Fruit fly (Drosophila melanogaster) whole organism, pupa: ENCODE results near the gene Cep135.

Experiments used
- CG10348 ChIP-seq: fragments of 200-800 bp; sonication (Bioruptor generic); IDR thresholded peaks from 2 replicates; pipeline ENCODE4 v1.3.6; 2022; ENCODE audit warnings: missing biosample characterization, missing genetic modification characterization
- CG12605 ChIP-seq: fragments of 200-800 bp; sonication (Bioruptor generic); IDR thresholded peaks from 2 replicates; pipeline ENCODE4 v1.3.6; 2022; ENCODE audit warnings: missing biosample characterization, missing genetic modification characterization
- CG13204 ChIP-seq: fragments of 200-800 bp; sonication (Bioruptor generic); optimal IDR thresholded peaks from 2 replicates; lab custom pipeline; 2018; ENCODE audit warnings: missing biosample characterization, mild to moderate bottlenecking, missing genetic modification characterization, moderate library complexity
- CG14655 ChIP-seq: fragments of 200-800 bp; sonication (Bioruptor generic); optimal IDR thresholded peaks from 3 replicates; lab custom pipeline; 2017; ENCODE audit warnings: mild to moderate bottlenecking, missing biosample characterization, missing genetic modification reagents, missing genetic modification characterization
- CG15710 ChIP-seq: fragments of 200-800 bp; sonication (Bioruptor generic); optimal IDR thresholded peaks from 2 replicates; lab custom pipeline; 2018; ENCODE audit warnings: missing biosample characterization, mild to moderate bottlenecking, missing genetic modification characterization, moderate library complexity
- CG17806 ChIP-seq: fragments of 200-800 bp; sonication (Bioruptor generic); optimal IDR thresholded peaks from 2 replicates; lab custom pipeline; 2018; ENCODE audit warnings: missing biosample characterization, mild to moderate bottlenecking, missing genetic modification characterization, moderate library complexity
- CG32121 ChIP-seq: fragments of 200-800 bp; sonication (Bioruptor generic); IDR thresholded peaks from 2 replicates; pipeline ENCODE4 v1.3.6; 2022; ENCODE audit warnings: missing biosample characterization, missing genetic modification characterization
- CG34367 ChIP-seq: fragments of 200-800 bp; sonication (Bioruptor generic); optimal IDR thresholded peaks from 2 replicates; lab custom pipeline; 2018; ENCODE audit warnings: missing biosample characterization, mild to moderate bottlenecking, missing genetic modification characterization
- CG4496 ChIP-seq: fragments of 200-800 bp; sonication (Bioruptor generic); IDR thresholded peaks from 3 replicates; pipeline ENCODE4 v1.3.6; 2022; ENCODE audit warnings: missing biosample characterization, missing genetic modification characterization
- CG8159 ChIP-seq: fragments of 200-800 bp; sonication (Bioruptor generic); optimal IDR thresholded peaks from 3 replicates; lab custom pipeline; 2018; ENCODE audit warnings: missing biosample characterization, mild to moderate bottlenecking, missing genetic modification characterization, moderate library complexity
- CG8301 ChIP-seq: fragments of 200-800 bp; sonication (Bioruptor generic); optimal IDR thresholded peaks from 2 replicates; lab custom pipeline; 2018; ENCODE audit warnings: missing biosample characterization, mild to moderate bottlenecking, missing genetic modification characterization
- CG9948 ChIP-seq: fragments of 200-800 bp; sonication (Bioruptor generic); optimal IDR thresholded peaks from 2 replicates; lab custom pipeline; 2018; ENCODE audit warnings: missing biosample characterization, mild to moderate bottlenecking, missing genetic modification characterization, moderate library complexity
- D1 ChIP-seq: fragments of 200-800 bp; sonication (Bioruptor generic); optimal IDR thresholded peaks from 2 replicates; lab custom pipeline; 2018; ENCODE audit warnings: missing biosample characterization, mild to moderate bottlenecking, missing genetic modification characterization, moderate library complexity
- EcR ChIP-seq: fragments of 200-800 bp; sonication (Bioruptor generic); optimal IDR thresholded peaks from 3 replicates; lab custom pipeline; 2019; ENCODE audit warnings: missing biosample characterization, missing genetic modification characterization, mild to moderate bottlenecking, moderate library complexity, missing genetic modification reagents
- Ets98B ChIP-seq: fragments of 200-800 bp; sonication (Bioruptor generic); IDR thresholded peaks from 2 replicates; pipeline ENCODE4 v1.3.6; 2022; ENCODE audit warnings: missing biosample characterization, missing genetic modification characterization
- Pif1A ChIP-seq: fragments of 200-800 bp; sonication (Bioruptor generic); optimal IDR thresholded peaks from 3 replicates; lab custom pipeline; 2016; ENCODE audit warnings: missing biosample characterization, missing genetic modification characterization
- Pif1B ChIP-seq: fragments of 200-800 bp; sonication (Bioruptor generic); optimal IDR thresholded peaks from 3 replicates; lab custom pipeline; 2016; ENCODE audit warnings: missing biosample characterization, missing genetic modification characterization
- Snoo ChIP-seq: fragments of 200-800 bp; sonication (Bioruptor generic); optimal IDR thresholded peaks from 3 replicates; lab custom pipeline; 2017; ENCODE audit warnings: missing biosample characterization, mild to moderate bottlenecking, missing genetic modification characterization, inconsistent platforms
- fd96Ca ChIP-seq: fragments of 200-800 bp; sonication (Bioruptor generic); IDR thresholded peaks from 3 replicates; pipeline ENCODE4 v1.3.6; 2022; ENCODE audit warnings: missing biosample characterization, missing genetic modification characterization
- gl ChIP-seq: fragments of 200-800 bp; sonication (Bioruptor generic); optimal IDR thresholded peaks from 2 replicates; lab custom pipeline; 2018; ENCODE audit warnings: missing biosample characterization, mild to moderate bottlenecking, missing genetic modification characterization
- rn ChIP-seq: fragments of 200-800 bp; sonication (Bioruptor generic); IDR thresholded peaks from 2 replicates; pipeline ENCODE4 v1.3.6; 2022; ENCODE audit warnings: missing biosample characterization, missing genetic modification characterization

Cep135 gene

dm6 chr3L:15088285-15088684 is 28.3 kb upstream of the Cep135 start:
- no peak for TF ChIP-seq D1 (tag; lab: Kevin White, UChicago)

DNA sequence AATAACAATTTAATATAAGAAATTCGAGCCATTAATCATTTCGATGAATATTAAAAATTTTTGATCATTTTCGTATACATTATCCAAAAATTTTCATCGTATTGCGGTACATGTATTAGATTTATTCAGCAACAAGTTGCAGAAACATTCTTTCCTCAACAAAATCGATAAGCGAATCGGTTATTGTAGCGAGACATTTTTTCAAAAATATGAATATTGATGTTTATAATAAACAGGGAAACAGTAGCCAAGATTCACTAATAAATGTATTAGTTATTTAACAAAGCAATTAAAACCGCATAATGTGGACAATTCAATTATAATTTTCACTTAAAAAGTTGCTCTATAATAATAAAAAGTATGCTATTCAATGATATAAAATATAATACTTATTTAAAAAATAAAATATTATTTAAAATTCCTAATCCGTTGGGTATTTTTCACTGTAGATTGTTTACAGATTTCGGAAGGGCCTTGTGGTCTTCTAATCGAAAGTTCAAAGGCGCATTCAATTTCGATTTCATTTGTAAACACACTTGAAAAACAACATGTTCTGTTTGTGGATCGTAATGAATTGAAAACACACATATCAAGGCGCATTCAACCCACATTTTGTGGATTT is 27.3 kb upstream of the Cep135 start:
- TF ChIP-seq Pif1A (GFP tag; lab: Kevin White, UChicago) (no peak), CG9948 (tag; lab: Kevin White, UChicago) (no peak)

- TF ChIP-seq Pif1B (GFP tag; lab: Kevin White, UChicago) (no peak), CG8301 (no peak), fd96Ca (no peak)
Observed at dm6 chr3L:15089887-15090679, 26.5 kb upstream of the Cep135 start.

DNA sequence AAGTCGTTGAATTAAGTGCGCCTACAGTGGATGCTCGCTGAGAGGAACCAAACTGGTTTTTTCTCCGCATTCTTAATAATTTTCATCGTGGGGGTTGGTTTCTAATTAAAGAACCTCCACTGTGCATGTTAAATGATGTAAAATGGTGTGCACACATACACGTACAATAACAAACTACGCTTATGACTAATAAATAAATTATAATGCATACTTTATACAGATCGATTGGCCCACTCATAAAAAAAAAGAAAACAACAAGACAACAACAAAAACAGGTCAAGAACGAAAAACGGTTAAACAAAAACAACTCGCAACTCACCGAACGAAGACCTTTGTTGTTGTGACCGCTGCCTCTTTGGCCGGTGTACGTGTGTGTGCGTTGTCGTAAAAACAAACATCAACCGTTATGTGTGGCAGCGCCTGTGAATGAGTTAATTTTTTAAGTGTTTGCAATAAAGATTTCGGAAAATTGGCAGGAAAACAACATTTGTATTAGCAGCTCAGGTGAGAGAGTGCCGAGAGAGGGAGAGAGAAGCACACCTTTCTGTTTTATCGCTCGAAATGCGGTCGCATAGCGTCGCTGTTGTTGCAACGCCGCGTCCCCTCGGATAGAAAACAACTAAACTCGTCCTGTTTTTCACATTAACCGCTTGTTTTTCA is 22.5 kb upstream of the Cep135 start:
- no peak for TF ChIP-seq Pif1B (GFP tag; lab: Kevin White, UChicago)
- TF ChIP-seq CG8301, result no peak
- no peak for TF ChIP-seq CG15710 (tag; lab: Kevin White, UChicago)
- 0 out of 3 replicates have a peak, but pooled peaks have one; percentile 49 for TF ChIP-seq CG4496 (GFP tag; lab: Robert Waterston, UW)
- no peak for TF ChIP-seq CG14655 (GFP tag; lab: Kevin White, UChicago)
- TF ChIP-seq CG8159 (tag; lab: Kevin White, UChicago), result peak; percentile 5
- no peak for TF ChIP-seq CG12605
- peak; percentile 19 for TF ChIP-seq Pif1A (GFP tag; lab: Kevin White, UChicago)
- no peak for TF ChIP-seq CG9948 (tag; lab: Kevin White, UChicago)
- no peak; the same call in 1 of the 2 replicates for TF ChIP-seq Ets98B (GFP tag; lab: Robert Waterston, UW)
- no peak for TF ChIP-seq gl
- TF ChIP-seq CG10348 (GFP tag; lab: Robert Waterston, UW), result no peak
- TF ChIP-seq fd96Ca, result no peak
- no peak for TF ChIP-seq D1 (tag; lab: Kevin White, UChicago)
- no peak for TF ChIP-seq rn (GFP tag; lab: Robert Waterston, UW)
- TF ChIP-seq CG34367 (tag; lab: Kevin White, UChicago), result no peak
- no peak for TF ChIP-seq Snoo (tag; lab: Kevin White, UChicago)
- peak; percentile 70 for TF ChIP-seq EcR
- no peak for TF ChIP-seq CG17806 (tag; lab: Kevin White, UChicago)
- TF ChIP-seq CG13204 (GFP tag; lab: Kevin White, UChicago), result no peak
- 0 out of 2 replicates have a peak, but pooled peaks have one; percentile 37 for TF ChIP-seq CG32121 (GFP tag; lab: Robert Waterston, UW)
- TF ChIP-seq, all 21 proteins: peak for 5

dm6 chr3L:15094589-15095288 is 21.8 kb upstream of the Cep135 start, which contains the start of the genes sstn, Plp and GlyRS:
Gene sstn, minus strand, starts transcription at chr3L:15094719.
Gene Plp, minus strand, starts transcription at chr3L:15094724.
Gene GlyRS, plus strand, starts transcription at chr3L:15095142.
- no peak for TF ChIP-seq CG4496 (GFP tag; lab: Robert Waterston, UW)
- no peak for TF ChIP-seq CG17806 (tag; lab: Kevin White, UChicago)
- no peak for TF ChIP-seq D1 (tag; lab: Kevin White, UChicago)
- TF ChIP-seq CG8159 (tag; lab: Kevin White, UChicago), result peak; percentile 47
- TF ChIP-seq CG34367 (tag; lab: Kevin White, UChicago), result no peak
- TF ChIP-seq CG10348 (GFP tag; lab: Robert Waterston, UW), result no peak
- peak; percentile 25 for TF ChIP-seq CG15710 (tag; lab: Kevin White, UChicago)
- no peak for TF ChIP-seq CG8301
- no peak for TF ChIP-seq EcR
- no peak for TF ChIP-seq Pif1A (GFP tag; lab: Kevin White, UChicago)
- TF ChIP-seq CG12605, result no peak
- TF ChIP-seq fd96Ca, result no peak
- no peak for TF ChIP-seq rn (GFP tag; lab: Robert Waterston, UW)
- TF ChIP-seq, all 21 proteins: peak for 2

- no peak for TF ChIP-seq CG10348 (GFP tag; lab: Robert Waterston, UW)
- TF ChIP-seq Pif1A (GFP tag; lab: Kevin White, UChicago), result peak; percentile 0
- peak; percentile 49 for TF ChIP-seq D1 (tag; lab: Kevin White, UChicago)
Observed at dm6 chr3L:15097878-15098520, 18.5 kb upstream of the Cep135 start, which contains the start of gene Ctps. Gene Ctps, plus strand, starts transcription at chr3L:15097914.
